Fruit fly (Drosophila melanogaster): ENCODE measurements around the gene Hsc70-2.
A peak's percentile ranks its signal among the peaks of the same experiment; 100 is the strongest.

Gene Hsc70-2

dm6 chr3R:13030257-13031173 is 14.0 kb upstream of the Hsc70-2 start, which contains the start of the genes CG46281 and CG46280 (continued):
- no peak for TF ChIP-seq ftz-f1 (GFP tag; optimal IDR thresholded peaks at IDR 0.05)
- no peak for TF ChIP-seq Atf-2 (GFP tag; optimal IDR thresholded peaks at IDR 0.05)
- TF ChIP-seq gfzf (GFP tag; optimal IDR thresholded peaks at IDR 0.05): peak; percentile 78
- TF ChIP-seq CG10274 (GFP tag; optimal IDR thresholded peaks at IDR 0.05): no peak
- TF ChIP-seq vfl (GFP tag; optimal IDR thresholded peaks at IDR 0.05): peak; percentile 38
- TF ChIP-seq trem (tag; optimal IDR thresholded peaks at IDR 0.05): peak; percentile 76
- TF ChIP-seq CG8089 (GFP tag; optimal IDR thresholded peaks at IDR 0.05): no peak
- TF ChIP-seq CG31388 (GFP tag; optimal IDR thresholded peaks at IDR 0.05): no peak
- peak; percentile 57 for TF ChIP-seq Dp (GFP tag; optimal IDR thresholded peaks at IDR 0.05)
- TF ChIP-seq Scr (GFP tag; IDR thresholded peaks at IDR 0.05; ENCODE audit: partially characterized antibody): peak; percentile 62
- TF ChIP-seq CG4854 (GFP tag; optimal IDR thresholded peaks at IDR 0.05): peak; percentile 15
- TF ChIP-seq CG30403 (GFP tag; optimal IDR thresholded peaks at IDR 0.05): peak; percentile 46
- peak; percentile 31 to 78 for TF ChIP-seq Pdp1 (GFP tag; optimal IDR thresholded peaks at IDR 0.05)
- TF ChIP-seq unc-4 (GFP tag; IDR thresholded peaks at IDR 0.05; ENCODE audit: partially characterized antibody): peak; percentile 64

- no peak for TF ChIP-seq CG4282 (GFP tag; optimal IDR thresholded peaks at IDR 0.05)
- 0 out of 3 replicates have a peak, but pooled peaks have one; percentile 10 for TF ChIP-seq CG6791 (GFP tag; IDR thresholded peaks at IDR 0.05; ENCODE audit: partially characterized antibody)
- TF ChIP-seq CG12299 (tag; optimal IDR thresholded peaks at IDR 0.05): no peak
- TF ChIP-seq jigr1 (GFP tag; IDR thresholded peaks at IDR 0.05): no peak
- no peak for TF ChIP-seq hkb (optimal IDR thresholded peaks at IDR 0.05)
- no peak for TF ChIP-seq hkb (GFP tag; IDR thresholded peaks at IDR 0.05)
- peak in 1 of 2 experiments; percentile 73 for TF ChIP-seq Pdp1 (GFP tag; optimal IDR thresholded peaks at IDR 0.05)
- peak; percentile 18; the same call in 1 of the 3 replicates for TF ChIP-seq Optix (GFP tag; IDR thresholded peaks at IDR 0.05)
- peak; percentile 25 for TF ChIP-seq amos (GFP tag; IDR thresholded peaks at IDR 0.05; ENCODE audit: partially characterized antibody)
- TF ChIP-seq Med (GFP tag): peak; percentile 72
- TF ChIP-seq CG2199 (GFP tag; IDR thresholded peaks at IDR 0.05): peak; percentile 60; the same call in 1 of the 3 replicates
- peak; percentile 41; the same call in 1 of the 2 replicates for TF ChIP-seq sim (GFP tag; IDR thresholded peaks at IDR 0.05)
- 0 out of 2 replicates have a peak, but pooled peaks have one; percentile 15 for TF ChIP-seq CG14441 (GFP tag; IDR thresholded peaks at IDR 0.05)
- TF ChIP-seq Atf6 (GFP tag; IDR thresholded peaks at IDR 0.05): peak; percentile 38; the same call in 1 of the 2 replicates
- peak; percentile 33 for TF ChIP-seq grn (GFP tag; optimal IDR thresholded peaks at IDR 0.05)
- TF ChIP-seq CG34376 (GFP tag; optimal IDR thresholded peaks at IDR 0.05): peak; percentile 1
- TF ChIP-seq Deaf1 (tag; optimal IDR thresholded peaks at IDR 0.05): peak; percentile 85
- peak; percentile 24 for TF ChIP-seq sens (GFP tag)
- peak; percentile 38 for TF ChIP-seq CG9437 (GFP tag; optimal IDR thresholded peaks at IDR 0.05)
- peak; percentile 47; the same call in 1 of the 3 replicates for TF ChIP-seq ci (GFP tag; IDR thresholded peaks at IDR 0.05)
- no peak for TF ChIP-seq tna (GFP tag; IDR thresholded peaks at IDR 0.05; ENCODE audit: partially characterized antibody)
These were observed 12.2 kb upstream of the Hsc70-2 start, which contains the start of gene ry for dm6 chr3R:13032323-13032722. Gene ry (plus strand): TSS chr3R:13032528.

- TF ChIP-seq Chrac-16 (GFP tag; optimal IDR thresholded peaks at IDR 0.05): no peak
- no peak for TF ChIP-seq CG11398 (GFP tag; optimal IDR thresholded peaks at IDR 0.05)
- peak; percentile 5 for TF ChIP-seq CG9797 (GFP tag; optimal IDR thresholded peaks at IDR 0.05)
- TF ChIP-seq Dip2 (GFP tag; IDR thresholded peaks at IDR 0.05): no peak
- TF ChIP-seq Mrtf (GFP tag; IDR thresholded peaks at IDR 0.05): no peak
- no peak for TF ChIP-seq HmgZ (tag; optimal IDR thresholded peaks at IDR 0.05)
- no peak; the same call in 1 of the 2 replicates for TF ChIP-seq ttk (GFP tag; IDR thresholded peaks at IDR 0.05)
- no peak for TF ChIP-seq Ssrp (tag; optimal IDR thresholded peaks at IDR 0.05)
- no peak for TF ChIP-seq pan (optimal IDR thresholded peaks at IDR 0.05)
- no peak for TF ChIP-seq pan (GFP tag; optimal IDR thresholded peaks at IDR 0.05 in 1 of 2, IDR thresholded peaks at IDR 0.05 in 1 of 2)
- TF ChIP-seq ewg (GFP tag; optimal IDR thresholded peaks at IDR 0.05): peak; percentile 13
- TF ChIP-seq D19A (tag; optimal IDR thresholded peaks at IDR 0.05): no peak
- no peak for TF ChIP-seq CG7271 (tag; optimal IDR thresholded peaks at IDR 0.05)
- TF ChIP-seq sens (GFP tag): peak; percentile 86
- TF ChIP-seq CG9817 (tag; optimal IDR thresholded peaks at IDR 0.05): no peak
These were observed 11.5 kb upstream of the Hsc70-2 start for dm6 chr3R:13032975-13033445.

Measured in whole organism, embryonic.